Fruit fly (Drosophila melanogaster): Measurements from ENCODE around the gene CG13408.

The CG13408 gene

dm6 chr3R:22121220-22121619 is 41.0 kb downstream of the CG13408 start:
- no peak for TF ChIP-seq Snoo (tag; optimal IDR thresholded peaks at IDR 0.05)

dm6 chr3R:22123347-22123746 is 43.2 kb downstream of the CG13408 start:
- TF ChIP-seq CG17806 (tag; optimal IDR thresholded peaks at IDR 0.05) (no peak), CG9948 (tag; optimal IDR thresholded peaks at IDR 0.05) (no peak), Ets98B (GFP tag; IDR thresholded peaks at IDR 0.05) (no peak), CG8301 (tag; optimal IDR thresholded peaks at IDR 0.05) (peak; percentile 17), Snoo (tag; optimal IDR thresholded peaks at IDR 0.05) (no peak), D1 (tag; optimal IDR thresholded peaks at IDR 0.05) (no peak), fd96Ca (GFP tag; IDR thresholded peaks at IDR 0.05) (no peak), EcR (GFP tag; optimal IDR thresholded peaks at IDR 0.05) (no peak), CG34367 (tag; optimal IDR thresholded peaks at IDR 0.05) (no peak), CG8159 (tag; optimal IDR thresholded peaks at IDR 0.05) (no peak), CG15710 (tag; optimal IDR thresholded peaks at IDR 0.05) (no peak), CG14655 (GFP tag; optimal IDR thresholded peaks at IDR 0.05) (peak; percentile 38), gl (tag; optimal IDR thresholded peaks at IDR 0.05) (no peak)

- TF ChIP-seq Pif1A (GFP tag; optimal IDR thresholded peaks at IDR 0.05) = no peak
- no peak for TF ChIP-seq D1 (tag; optimal IDR thresholded peaks at IDR 0.05)
- TF ChIP-seq CG9948 (tag; optimal IDR thresholded peaks at IDR 0.05) = no peak
- TF ChIP-seq fd96Ca (GFP tag; IDR thresholded peaks at IDR 0.05) = 0 out of 3 replicates have a peak, but pooled peaks have one; percentile 22
- TF ChIP-seq gl (tag; optimal IDR thresholded peaks at IDR 0.05) = no peak
- no peak for TF ChIP-seq CG13204 (GFP tag; optimal IDR thresholded peaks at IDR 0.05)
- TF ChIP-seq CG12605 (GFP tag; IDR thresholded peaks at IDR 0.05) = 0 out of 2 replicates have a peak, but pooled peaks have one; percentile 22
- no peak for TF ChIP-seq EcR (GFP tag; optimal IDR thresholded peaks at IDR 0.05)
- TF ChIP-seq CG34367 (tag; optimal IDR thresholded peaks at IDR 0.05) = no peak
- TF ChIP-seq CG10348 (GFP tag; IDR thresholded peaks at IDR 0.05) = no peak
- no peak for TF ChIP-seq Pif1B (GFP tag; optimal IDR thresholded peaks at IDR 0.05)
- TF ChIP-seq CG15710 (tag; optimal IDR thresholded peaks at IDR 0.05) = no peak
- TF ChIP-seq CG32121 (GFP tag; IDR thresholded peaks at IDR 0.05) = no peak
- TF ChIP-seq Ets98B (GFP tag; IDR thresholded peaks at IDR 0.05) = peak; percentile 53; the same call in 1 of the 2 replicates
- no peak for TF ChIP-seq CG4496 (GFP tag; IDR thresholded peaks at IDR 0.05)
These were observed 44.7 kb downstream of the CG13408 start for dm6 chr3R:22124863-22125262.

Data from whole organism, pupa.